Fruit fly (Drosophila melanogaster): Measurements from ENCODE around the gene CG42713.

- TF ChIP-seq bab1 (GFP tag; optimal IDR thresholded peaks at IDR 0.05) (no peak), ovo (GFP tag; optimal IDR thresholded peaks at IDR 0.05) (no peak), CG11617 (GFP tag; optimal IDR thresholded peaks at IDR 0.05) (no peak), Hr96 (GFP tag; optimal IDR thresholded peaks at IDR 0.05) (no peak), CG5204 (GFP tag; optimal IDR thresholded peaks at IDR 0.05) (no peak), CG12768 (GFP tag; optimal IDR thresholded peaks at IDR 0.05) (no peak), Mnt (GFP tag; optimal IDR thresholded peaks at IDR 0.05) (no peak), CG33017 (tag; optimal IDR thresholded peaks at IDR 0.05) (no peak), CG14711 (tag; optimal IDR thresholded peaks at IDR 0.05) (no peak), kay (GFP tag; ENCODE audit: borderline replicate concordance) (no peak), pad (GFP tag; optimal IDR thresholded peaks at IDR 0.05) (no peak), CG7101 (tag; optimal IDR thresholded peaks at IDR 0.05) (no peak), cic (GFP tag; optimal IDR thresholded peaks at IDR 0.05) (no peak), cnc (optimal IDR thresholded peaks at IDR 0.05) (no peak)
Observed at dm6 chr2L:8940680-8941079, 49.4 kb downstream of the CG42713 start.

Data from whole organism, adult.